Fruit fly (Drosophila melanogaster) Kc167 (cell line): ENCODE data around the gene CG46280.

Source experiments
- Myc ChIP-seq: fragments of >200 bp; optimal IDR thresholded peaks from 2 replicates; lab custom pipeline; 2017; ENCODE audit warnings: missing external identifiers
- Sin3A ChIP-seq: fragments of >200 bp; optimal IDR thresholded peaks from 2 replicates; lab custom pipeline; 2018; ENCODE audit warnings: missing external identifiers
- h ChIP-seq: fragments of >200 bp; optimal IDR thresholded peaks from 3 replicates; lab custom pipeline; 2018; ENCODE audit warnings: missing external identifiers
- insv ChIP-seq: fragments of >200 bp; optimal IDR thresholded peaks from 3 replicates; lab custom pipeline; 2018; ENCODE audit warnings: missing external identifiers
- psq ChIP-seq: fragments of >200 bp; optimal IDR thresholded peaks from 2 replicates; lab custom pipeline; 2017; ENCODE audit warnings: missing external identifiers
- ttk ChIP-seq: sonication (Bioruptor generic); optimal IDR thresholded peaks from 2 replicates; lab custom pipeline; 2017; ENCODE audit warnings: missing external identifiers

CG46280 gene

DNA sequence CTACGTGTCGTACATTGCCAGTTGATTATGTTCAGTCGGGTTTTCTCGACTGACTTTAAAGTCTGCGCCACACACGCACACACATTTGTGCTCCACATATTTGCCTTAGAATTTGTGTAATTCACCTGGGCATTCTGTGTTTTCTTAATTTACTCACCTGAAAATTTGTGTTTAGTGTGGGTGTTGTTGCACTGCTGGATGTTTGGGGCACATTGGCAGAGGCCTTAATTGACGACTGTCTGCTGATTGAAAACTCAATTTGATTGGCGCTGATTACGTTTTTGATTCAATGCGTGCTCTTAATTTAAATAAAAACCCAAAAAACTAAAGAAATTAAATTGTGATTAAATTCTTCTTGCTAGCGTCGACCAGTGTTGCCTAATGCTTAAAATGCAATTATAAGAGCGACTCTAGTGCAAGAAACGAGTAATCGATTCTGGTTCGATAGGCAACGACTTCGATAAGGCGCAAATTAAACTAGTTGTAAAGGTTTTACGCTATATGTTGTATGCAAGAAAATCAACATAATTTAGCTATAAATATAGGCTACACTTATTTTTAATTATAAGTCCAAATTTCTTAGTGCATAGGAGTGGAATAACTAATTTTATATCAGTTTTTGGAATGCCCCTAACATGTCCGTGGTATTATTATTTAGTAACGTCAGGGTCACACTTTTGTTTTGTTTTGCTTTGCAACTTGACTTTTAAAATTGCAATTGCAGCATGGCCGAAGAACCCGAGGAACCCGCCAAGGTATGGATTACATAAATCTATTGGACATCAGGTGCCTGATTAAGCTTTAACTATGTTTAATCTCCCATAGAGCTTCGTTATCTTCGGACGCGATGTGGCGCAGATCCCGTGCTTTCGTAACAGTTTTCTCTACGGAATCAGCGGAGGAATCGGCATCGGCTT lies at the start of gene CG46280, which contains the start of gene CG46281:
TSS of gene CG46280 (minus strand) at position 403 of the 917 bp plus-strand sequence.
TSS of gene CG46281 (minus strand) at position 51 of the 917 bp plus-strand sequence.
- TF ChIP-seq h (lab: Kevin White, UChicago), result no peak
- TF ChIP-seq Myc (lab: Kevin White, UChicago), result no peak
- TF ChIP-seq Sin3A (lab: Kevin White, UChicago), result no peak
- no peak for TF ChIP-seq insv

DNA sequence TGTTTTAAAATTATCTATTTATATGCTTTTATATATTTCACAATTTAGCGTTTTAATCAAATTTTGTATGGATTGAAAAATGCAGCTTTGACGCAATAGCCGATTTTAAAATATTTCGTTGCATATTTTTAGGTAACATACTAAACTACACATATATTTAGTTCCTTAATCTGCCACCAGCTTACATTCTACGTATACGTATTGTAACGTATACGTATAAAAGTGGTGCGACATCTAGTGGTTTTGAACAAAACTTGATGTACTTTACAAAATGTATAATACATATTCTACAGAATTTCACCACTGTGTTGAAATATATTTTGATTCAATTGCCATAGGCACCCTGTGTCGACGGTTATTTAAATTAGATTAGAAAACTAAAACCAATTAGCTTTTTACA lies 47.8 kb upstream of the CG46280 start:
- no peak for TF ChIP-seq ttk (lab: Kevin White, UChicago)
- TF ChIP-seq insv, result no peak
- TF ChIP-seq psq (lab: Kevin White, UChicago), result no peak

DNA sequence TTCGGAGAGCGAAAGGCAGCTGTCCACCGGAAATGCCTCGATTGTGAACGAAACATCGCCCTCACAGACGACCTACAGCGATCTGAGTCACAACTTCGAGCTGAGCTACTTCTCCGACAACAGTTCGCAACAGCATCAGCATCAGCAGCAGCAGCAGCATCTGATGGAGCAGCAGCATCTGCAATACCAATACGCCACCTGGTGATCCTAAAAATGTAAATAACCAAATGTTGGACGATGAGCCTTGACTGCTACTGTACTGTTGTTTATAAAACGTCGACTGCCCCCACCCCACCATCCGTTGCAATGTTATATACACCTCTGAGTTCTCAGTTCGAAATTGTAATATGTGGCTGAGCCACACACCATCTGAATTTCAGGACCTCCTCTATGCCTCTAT lies 46.8 kb upstream of the CG46280 start:
- no peak for TF ChIP-seq Sin3A (lab: Kevin White, UChicago)
- TF ChIP-seq h (lab: Kevin White, UChicago), result no peak
- TF ChIP-seq ttk (lab: Kevin White, UChicago), result no peak
- TF ChIP-seq psq (lab: Kevin White, UChicago), result no peak
- TF ChIP-seq Myc (lab: Kevin White, UChicago), result no peak
- TF ChIP-seq insv, result no peak

DNA sequence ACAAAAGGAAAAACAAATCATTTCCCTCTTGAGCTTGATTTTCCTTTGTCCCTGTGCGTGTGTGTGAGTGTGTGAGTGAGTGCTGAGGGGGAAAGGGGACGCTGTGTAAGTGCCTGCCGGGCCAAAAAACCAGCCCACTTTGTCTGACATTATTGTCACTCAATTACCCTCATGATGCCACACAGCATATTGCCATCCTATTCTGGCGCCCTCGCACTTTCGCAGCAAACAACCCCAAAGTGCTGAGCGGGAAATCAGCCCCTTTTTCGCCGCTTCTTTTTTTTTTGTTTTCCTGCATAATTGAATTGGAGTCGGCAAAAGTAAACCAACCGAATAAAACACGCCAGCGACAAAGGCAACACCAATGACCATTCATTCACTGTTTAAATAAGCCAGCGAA lies 45.3 kb upstream of the CG46280 start:
- no peak for TF ChIP-seq insv
- no peak for TF ChIP-seq ttk (lab: Kevin White, UChicago)
- no peak for TF ChIP-seq h (lab: Kevin White, UChicago)
- no peak for TF ChIP-seq Myc (lab: Kevin White, UChicago)
- no peak for TF ChIP-seq Sin3A (lab: Kevin White, UChicago)
- TF ChIP-seq psq (lab: Kevin White, UChicago), result no peak

DNA sequence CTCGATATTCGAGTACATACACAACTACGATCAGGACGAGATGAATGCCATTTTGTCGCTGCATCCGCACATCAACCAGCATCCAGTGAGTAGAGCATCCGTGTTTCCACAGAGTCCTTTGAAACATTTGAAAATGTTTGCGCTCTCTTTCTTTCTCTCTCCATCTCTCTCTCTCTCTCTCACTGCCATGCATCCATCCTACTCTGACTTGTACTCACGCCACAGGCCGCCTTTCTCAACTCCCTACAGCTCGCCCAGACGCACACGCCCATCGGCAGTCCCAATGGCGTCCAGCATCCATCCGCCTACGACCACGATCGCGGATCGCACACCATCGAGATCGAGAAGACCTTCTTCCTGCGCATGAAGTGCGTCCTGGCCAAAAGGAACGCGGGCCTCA lies 44.1 kb upstream of the CG46280 start:
- no peak for TF ChIP-seq h (lab: Kevin White, UChicago)
- TF ChIP-seq insv, result no peak
- TF ChIP-seq ttk (lab: Kevin White, UChicago), result no peak

dm6 chr3R:13073174-13073573 lies 42.7 kb upstream of the CG46280 start:
- no peak for TF ChIP-seq h (lab: Kevin White, UChicago)

DNA sequence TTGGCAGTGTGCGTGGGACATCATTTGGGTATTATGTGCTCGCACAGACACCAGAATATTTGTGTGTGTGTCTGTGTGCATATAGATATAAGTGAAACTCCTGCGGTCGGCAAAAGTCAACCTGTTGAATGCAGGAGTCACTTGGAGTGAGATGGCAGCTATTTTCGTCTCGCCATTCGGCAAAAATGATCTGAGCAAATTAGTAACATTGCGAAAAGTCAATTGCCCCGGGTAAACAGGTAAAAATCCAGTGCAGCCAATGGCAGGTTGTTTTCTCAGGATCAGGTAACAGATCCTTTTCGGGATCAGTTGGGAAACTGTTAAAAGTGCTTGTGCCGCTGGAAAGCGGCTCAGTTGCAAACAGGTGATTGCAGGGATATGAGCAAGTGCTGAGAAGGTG lies 41.6 kb upstream of the CG46280 start:
- TF ChIP-seq psq (lab: Kevin White, UChicago), result no peak
- no peak for TF ChIP-seq h (lab: Kevin White, UChicago)

- TF ChIP-seq psq (lab: Kevin White, UChicago) (no peak), Sin3A (lab: Kevin White, UChicago) (no peak), Myc (lab: Kevin White, UChicago) (no peak), insv (no peak), ttk (lab: Kevin White, UChicago) (no peak), h (lab: Kevin White, UChicago) (no peak)
These were observed 39.7 kb upstream of the CG46280 start for dm6 chr3R:13070011-13070619.

dm6 chr3R:13068022-13068421 lies 37.6 kb upstream of the CG46280 start:
- TF ChIP-seq ttk (lab: Kevin White, UChicago) (no peak), psq (lab: Kevin White, UChicago) (no peak), insv (no peak)

- TF ChIP-seq ttk (lab: Kevin White, UChicago) (no peak), psq (lab: Kevin White, UChicago) (no peak), Myc (lab: Kevin White, UChicago) (no peak), Sin3A (lab: Kevin White, UChicago) (no peak), insv (no peak), h (lab: Kevin White, UChicago) (no peak)
These were observed 34.8 kb upstream of the CG46280 start for dm6 chr3R:13065180-13065757.

DNA sequence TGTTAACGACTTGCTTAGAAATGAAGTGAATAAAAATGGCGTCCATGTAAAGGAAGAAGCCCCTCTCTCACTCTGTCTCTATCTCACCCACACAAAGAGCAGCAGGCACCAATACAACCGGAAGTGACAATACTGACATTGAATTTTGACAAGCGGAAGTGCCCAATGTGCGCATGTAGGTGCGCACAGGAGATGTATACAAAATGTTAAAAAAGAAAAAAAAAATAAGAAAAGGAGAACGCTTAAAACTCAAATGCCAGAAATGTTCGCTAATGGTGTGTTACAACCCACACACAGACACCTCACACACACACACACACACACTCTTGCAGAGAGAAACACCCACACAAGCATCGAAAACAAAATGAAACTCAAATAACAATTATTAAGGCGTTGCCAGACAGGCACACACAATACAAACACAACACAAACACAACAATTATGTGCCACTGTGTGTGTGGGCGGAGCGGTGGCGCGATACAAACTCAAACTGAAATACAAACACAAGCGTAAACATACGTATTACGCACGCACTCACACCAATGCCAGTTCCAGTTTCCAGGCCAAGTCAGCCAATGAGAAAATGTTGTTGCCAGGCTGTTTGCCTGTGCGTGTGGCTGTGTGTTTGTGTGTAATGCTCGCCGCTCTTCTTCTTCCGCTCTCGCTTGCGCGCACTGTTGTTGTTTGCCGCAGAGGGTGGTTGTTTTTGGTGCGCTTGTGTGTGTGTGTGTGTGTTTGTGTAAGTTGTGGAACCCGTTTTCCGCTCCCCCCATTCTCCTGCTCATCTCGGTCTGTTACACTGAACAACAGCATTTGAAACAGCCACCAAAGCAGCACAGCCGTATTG lies 33.5 kb upstream of the CG46280 start:
- TF ChIP-seq psq (lab: Kevin White, UChicago) (no peak), h (lab: Kevin White, UChicago) (no peak), insv (no peak), ttk (lab: Kevin White, UChicago) (no peak)
